Worm (Caenorhabditis elegans) whole organism, L2 larva: ENCODE results near the gene F28F8.9.

Experiments used
- Y55F3AM.14 ChIP-seq: fragments of 200-800 bp; sonication (Bioruptor generic); optimal IDR thresholded peaks from 2 replicates; lab custom pipeline; 2018; ENCODE audit warnings: mild to moderate bottlenecking, missing genetic modification characterization, missing compliant biosample characterization
- aly-2 ChIP-seq: fragments of 150-350 bp; optimal IDR thresholded peaks from 2 replicates; lab custom pipeline; 2014; ENCODE audit warnings: missing biosample characterization, missing genetic modification characterization
- lin-13 ChIP-seq: fragments of 150-350 bp; optimal IDR thresholded peaks from 2 replicates; lab custom pipeline; 2014; ENCODE audit warnings: missing biosample characterization, missing genetic modification reagents, missing genetic modification characterization
- nhr-25 ChIP-seq: fragments of 150-350 bp; sonication (generic microtip); optimal IDR thresholded peaks from 3 replicates; lab custom pipeline; 2014; ENCODE audit warnings: missing biosample characterization, missing genetic modification characterization
- unc-55 ChIP-seq: fragments of 150-350 bp; sonication (generic microtip); optimal IDR thresholded peaks from 3 replicates; lab custom pipeline; 2014; ENCODE audit warnings: missing biosample characterization, missing genetic modification reagents, missing genetic modification characterization
- unc-62 ChIP-seq: fragments of 150-350 bp; optimal IDR thresholded peaks from 2 replicates; lab custom pipeline; 2014; ENCODE audit warnings: missing biosample characterization, missing genetic modification reagents, missing genetic modification characterization

- TF ChIP-seq unc-62 (GFP tag; lab: Kevin White, UChicago) (no peak), unc-55 (GFP tag; lab: Kevin White, UChicago) (no peak), lin-13 (no peak), aly-2 (tag; lab: Kevin White, UChicago) (no peak), Y55F3AM.14 (GFP tag; lab: Kevin White, UChicago) (no peak), nhr-25 (tag; lab: Kevin White, UChicago) (no peak)
Measured at ce11 chrV:15543252-15543651, 35.2 kb downstream of the F28F8.9 start.
